Fruit fly (Drosophila melanogaster) Kc167 (cell line): ENCODE data around the gene CG15517.

Source experiments
- Myc ChIP-seq: fragments of >200 bp; optimal IDR thresholded peaks from 2 replicates; lab custom pipeline; 2017; ENCODE audit warnings: missing external identifiers
- Sin3A ChIP-seq: fragments of >200 bp; optimal IDR thresholded peaks from 2 replicates; lab custom pipeline; 2018; ENCODE audit warnings: missing external identifiers
- h ChIP-seq: fragments of >200 bp; optimal IDR thresholded peaks from 3 replicates; lab custom pipeline; 2018; ENCODE audit warnings: missing external identifiers
- insv ChIP-seq: fragments of >200 bp; optimal IDR thresholded peaks from 3 replicates; lab custom pipeline; 2018; ENCODE audit warnings: missing external identifiers
- psq ChIP-seq: fragments of >200 bp; optimal IDR thresholded peaks from 2 replicates; lab custom pipeline; 2017; ENCODE audit warnings: missing external identifiers
- ttk ChIP-seq: sonication (Bioruptor generic); optimal IDR thresholded peaks from 2 replicates; lab custom pipeline; 2017; ENCODE audit warnings: missing external identifiers

The CG15517 gene

dm6 chr3R:29866706-29867105 lies 36.9 kb downstream of the CG15517 start:
- TF ChIP-seq psq (lab: Kevin White, UChicago) = no peak
- TF ChIP-seq ttk (lab: Kevin White, UChicago) = no peak
- no peak for TF ChIP-seq Sin3A (lab: Kevin White, UChicago)
- TF ChIP-seq insv (lab: Kevin White, UChicago) = no peak
- no peak for TF ChIP-seq h (lab: Kevin White, UChicago)
- TF ChIP-seq Myc (lab: Kevin White, UChicago) = no peak

dm6 chr3R:29862795-29863194 lies 40.8 kb downstream of the CG15517 start:
- TF ChIP-seq psq (lab: Kevin White, UChicago) = no peak
- no peak for TF ChIP-seq insv (lab: Kevin White, UChicago)
- TF ChIP-seq Myc (lab: Kevin White, UChicago) = no peak
- TF ChIP-seq Sin3A (lab: Kevin White, UChicago) = no peak
- TF ChIP-seq ttk (lab: Kevin White, UChicago) = peak; percentile 80
- TF ChIP-seq h (lab: Kevin White, UChicago) = no peak

dm6 chr3R:29861432-29862249 lies 42.0 kb downstream of the CG15517 start, which contains the start of the genes CG15514 and RpS8:
CG15514 (minus strand) TSS chr3R:29861494.
RpS8 (plus strand) TSS chr3R:29861582.
- no peak for TF ChIP-seq ttk (lab: Kevin White, UChicago)
- no peak for TF ChIP-seq h (lab: Kevin White, UChicago)
- no peak for TF ChIP-seq Myc (lab: Kevin White, UChicago)
- no peak for TF ChIP-seq insv (lab: Kevin White, UChicago)
- no peak for TF ChIP-seq psq (lab: Kevin White, UChicago)
- TF ChIP-seq Sin3A (lab: Kevin White, UChicago) = no peak

- TF ChIP-seq Sin3A (lab: Kevin White, UChicago) (no peak), Myc (lab: Kevin White, UChicago) (no peak)
These were observed 43.9 kb downstream of the CG15517 start for dm6 chr3R:29859763-29860162.

- TF ChIP-seq psq (lab: Kevin White, UChicago) (no peak), ttk (lab: Kevin White, UChicago) (no peak), Myc (lab: Kevin White, UChicago) (no peak), Sin3A (lab: Kevin White, UChicago) (no peak), h (lab: Kevin White, UChicago) (no peak), insv (lab: Kevin White, UChicago) (no peak)
These were observed 44.8 kb downstream of the CG15517 start, which contains the start of gene CG7824 for dm6 chr3R:29858806-29859205. CG7824 (minus strand) TSS chr3R:29858936.

- no peak for TF ChIP-seq Myc (lab: Kevin White, UChicago)
- TF ChIP-seq psq (lab: Kevin White, UChicago) = no peak
- TF ChIP-seq insv (lab: Kevin White, UChicago) = no peak
- TF ChIP-seq h (lab: Kevin White, UChicago) = no peak
- no peak for TF ChIP-seq ttk (lab: Kevin White, UChicago)
- TF ChIP-seq Sin3A (lab: Kevin White, UChicago) = no peak
These were observed 46.4 kb downstream of the CG15517 start, which contains the start of gene dgt1 for dm6 chr3R:29857228-29857627. dgt1 (minus strand) TSS chr3R:29857491.
